Worm (Caenorhabditis elegans): ENCODE measurements around the gene B0393.5.

Gene B0393.5

ce11 chrIII:4796039-4796438, 30.5 kb downstream of the B0393.5 start (continued):
- TF ChIP-seq dmd-9 (GFP tag; IDR thresholded peaks at IDR 0.05), result no peak; the same call in 1 of the 2 replicates
- no peak for TF ChIP-seq set-16 (GFP tag; IDR thresholded peaks at IDR 0.05)
- TF ChIP-seq ztf-7 (tag; optimal IDR thresholded peaks at IDR 0.05), result peak; percentile 25
- TF ChIP-seq nhr-11 (tag; optimal IDR thresholded peaks at IDR 0.05), result peak; percentile 13
- no peak for TF ChIP-seq lir-3 (tag; optimal IDR thresholded peaks at IDR 0.05)
- no peak for TF ChIP-seq F37D6.2 (tag; optimal IDR thresholded peaks at IDR 0.05)
- no peak for TF ChIP-seq F44E2.7 (GFP tag; IDR thresholded peaks at IDR 0.05)
- TF ChIP-seq lin-13 (GFP tag; optimal IDR thresholded peaks at IDR 0.05), result no peak
- peak; percentile 1 for TF ChIP-seq spr-1 (tag; optimal IDR thresholded peaks at IDR 0.05)
- no peak for TF ChIP-seq ceh-62 (tag; optimal IDR thresholded peaks at IDR 0.05)
- peak; percentile 6 for TF ChIP-seq ceh-28 (tag; optimal IDR thresholded peaks at IDR 0.05)
- no peak for TF ChIP-seq aly-2 (tag; optimal IDR thresholded peaks at IDR 0.05)
- no peak for TF ChIP-seq unc-130 (GFP tag; optimal IDR thresholded peaks at IDR 0.05)
- peak; percentile 57 to 80 for TF ChIP-seq lsy-2 (tag; optimal IDR thresholded peaks at IDR 0.05)
- no peak for TF ChIP-seq lin-15B (tag; optimal IDR thresholded peaks at IDR 0.05)
- TF ChIP-seq tra-1 (GFP tag; IDR thresholded peaks at IDR 0.05), result no peak
- peak in 1 of 2 experiments; percentile 98 for TF ChIP-seq unc-62 (GFP tag; optimal IDR thresholded peaks at IDR 0.05 in 1 of 2)
- TF ChIP-seq unc-62 (tag; optimal IDR thresholded peaks at IDR 0.05), result no peak
- peak; percentile 86 for TF ChIP-seq mep-1 (tag; optimal IDR thresholded peaks at IDR 0.05)
- TF ChIP-seq skn-1 (tag; optimal IDR thresholded peaks at IDR 0.05), result no peak
- TF ChIP-seq dmd-8 (GFP tag; IDR thresholded peaks at IDR 0.05), result no peak
- no peak for TF ChIP-seq Y5F2A.4 (GFP tag; optimal IDR thresholded peaks at IDR 0.05)
- TF ChIP-seq rbr-2 (tag; optimal IDR thresholded peaks at IDR 0.05), result peak; percentile 75
- no peak for TF ChIP-seq zip-11 (GFP tag; IDR thresholded peaks at IDR 0.05)
- TF ChIP-seq Y75B8A.6 (GFP tag; IDR thresholded peaks at IDR 0.05), result no peak
- TF ChIP-seq ceh-20 (GFP tag; IDR thresholded peaks at IDR 0.05), result no peak
- no peak for TF ChIP-seq nhr-237 (tag; optimal IDR thresholded peaks at IDR 0.05)
- TF ChIP-seq cey-2 (tag; optimal IDR thresholded peaks at IDR 0.05; ENCODE audit: borderline replicate concordance, insufficient read depth), result peak; percentile 24
- TF ChIP-seq daf-19 (GFP tag; conservative IDR thresholded peaks at IDR 0.05), result 0 out of 2 replicates have a peak, but pooled peaks have one; percentile 39
- TF ChIP-seq php-3 (GFP tag; IDR thresholded peaks at IDR 0.05), result no peak
- peak; percentile 17; the same call in 1 of the 2 replicates for TF ChIP-seq mdt-29 (GFP tag; IDR thresholded peaks at IDR 0.05)
- TF ChIP-seq zfp-3 (GFP tag; conservative IDR thresholded peaks at IDR 0.05), result no peak
- no peak for TF ChIP-seq ceh-82 (tag; optimal IDR thresholded peaks at IDR 0.05)
- no peak for TF ChIP-seq spr-3 (GFP tag; optimal IDR thresholded peaks at IDR 0.05)
- TF ChIP-seq egl-43 (GFP tag; IDR thresholded peaks at IDR 0.05), result no peak
- TF ChIP-seq hmg-1.1 (GFP tag; IDR thresholded peaks at IDR 0.05), result peak; percentile 81
- TF ChIP-seq lin-39 (tag; optimal IDR thresholded peaks at IDR 0.05), result no peak
- no peak for TF ChIP-seq ceh-32 (tag; optimal IDR thresholded peaks at IDR 0.05; ENCODE audit: poor library complexity)
- TF ChIP-seq jun-1 (tag; optimal IDR thresholded peaks at IDR 0.05), result peak; percentile 79
- TF ChIP-seq vab-7 (GFP tag; IDR thresholded peaks at IDR 0.05), result no peak
- TF ChIP-seq mdl-1 (tag; optimal IDR thresholded peaks at IDR 0.05), result peak in 1 of 2 experiments; percentile 70
- TF ChIP-seq ama-1 (optimal IDR thresholded peaks at IDR 0.05), result peak; percentile 9
- TF ChIP-seq nhr-111 (GFP tag; optimal IDR thresholded peaks at IDR 0.05), result no peak
- TF ChIP-seq dve-1 (tag; optimal IDR thresholded peaks at IDR 0.05; ENCODE audit: insufficient read depth), result peak; percentile 86
- no peak for TF ChIP-seq snpc-4 (tag; optimal IDR thresholded peaks at IDR 0.05)
- TF ChIP-seq madf-5 (GFP tag; IDR thresholded peaks at IDR 0.05), result no peak
- TF ChIP-seq aha-1 (tag), result peak; percentile 7
- no peak for TF ChIP-seq Y48G9A.11 (GFP tag; IDR thresholded peaks at IDR 0.05)
- TF ChIP-seq ceh-44 (GFP tag; IDR thresholded peaks at IDR 0.05), result no peak
- TF ChIP-seq hlh-30 (tag; optimal IDR thresholded peaks at IDR 0.05; ENCODE audit: insufficient read depth), result peak; percentile 94
- no peak for TF ChIP-seq lim-7 (GFP tag; IDR thresholded peaks at IDR 0.05)
- no peak for TF ChIP-seq zip-2 (tag; optimal IDR thresholded peaks at IDR 0.05)
- no peak for TF ChIP-seq saeg-2 (GFP tag; IDR thresholded peaks at IDR 0.05)

Data from whole organism, L4 larva.